Worm (Caenorhabditis elegans): ENCODE measurements around the gene mdf-2.

DNA sequence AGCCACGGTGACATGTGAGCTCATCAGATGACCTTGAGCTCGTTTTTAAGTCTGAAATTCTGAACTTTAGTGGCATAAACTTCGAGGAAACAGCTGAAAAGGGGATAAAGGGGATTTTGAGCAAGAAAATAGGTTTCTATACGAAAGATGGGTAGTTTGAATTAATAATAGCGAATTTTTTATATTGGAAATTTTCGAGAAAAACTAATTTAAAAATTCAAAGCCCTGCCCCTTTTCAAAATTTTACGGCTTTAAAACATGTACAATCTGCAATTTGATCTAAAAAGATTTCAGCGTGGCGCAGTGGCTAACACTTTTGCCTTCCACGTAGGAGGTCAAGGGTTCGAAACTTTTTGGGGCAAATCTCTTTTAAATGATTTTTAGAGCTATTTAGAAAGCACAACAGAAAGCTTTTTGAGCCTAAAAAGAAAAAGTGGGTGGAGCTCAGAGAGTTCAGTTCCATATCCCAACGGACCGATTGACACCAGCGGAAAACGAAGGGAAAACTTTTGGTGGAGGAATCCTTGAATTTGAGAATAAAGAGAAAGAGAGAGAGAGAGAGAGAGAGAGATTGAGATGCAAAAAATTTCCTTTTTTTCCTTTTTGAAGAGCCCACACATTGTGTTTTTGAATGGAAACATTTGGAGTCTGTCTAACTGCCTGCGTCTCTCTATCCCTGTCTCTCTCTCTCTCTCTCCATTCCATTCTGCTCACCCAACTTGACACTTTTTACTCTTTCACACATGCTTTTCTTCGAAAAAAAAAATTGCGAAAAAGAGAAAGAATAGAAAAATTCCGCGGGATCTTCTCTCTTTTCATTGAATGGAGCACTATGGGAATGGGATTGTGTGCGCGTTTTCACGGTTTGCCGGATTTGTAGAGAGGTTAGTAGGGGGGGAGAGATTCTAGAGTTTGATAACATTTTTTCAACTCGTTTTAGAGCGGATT is 23.3 kb upstream of the mdf-2 start, which contains the start of gene Y69A2AR.31:
- TF ChIP-seq nhr-12 (tag; optimal IDR thresholded peaks at IDR 0.05), result no peak
- no peak for TF ChIP-seq nhr-77 (tag; optimal IDR thresholded peaks at IDR 0.05)
- no peak for TF ChIP-seq mdl-1 (tag; optimal IDR thresholded peaks at IDR 0.05)
- no peak for TF ChIP-seq nhr-237 (tag; optimal IDR thresholded peaks at IDR 0.05)
- TF ChIP-seq zag-1 (tag; optimal IDR thresholded peaks at IDR 0.05), result peak; percentile 35
- TF ChIP-seq mbf-1 (tag; optimal IDR thresholded peaks at IDR 0.05), result no peak
- TF ChIP-seq F13H6.1 (tag; optimal IDR thresholded peaks at IDR 0.05), result no peak
- no peak for TF ChIP-seq egl-27 (tag; optimal IDR thresholded peaks at IDR 0.05)
- TF ChIP-seq ceh-82 (tag; optimal IDR thresholded peaks at IDR 0.05), result no peak
- TF ChIP-seq unc-62 (GFP tag; optimal IDR thresholded peaks at IDR 0.05), result no peak
- TF ChIP-seq ceh-16 (tag; optimal IDR thresholded peaks at IDR 0.05), result no peak
- no peak for TF ChIP-seq peb-1 (tag; optimal IDR thresholded peaks at IDR 0.05)

Data from whole organism, L2 larva.